Worm (Caenorhabditis elegans) whole organism, L4 larva: ENCODE measurements around the gene rgs-5.

Source experiments
- D1046.2 ChIP-seq: fragments of 200-800 bp; sonication (Bioruptor generic); IDR thresholded peaks from 2 replicates; pipeline ENCODE4 v1.3.6; 2022; ENCODE audit warnings: missing genetic modification characterization, missing compliant biosample characterization
- F49E8.2 ChIP-seq: sonication (generic microtip); optimal IDR thresholded peaks from 2 replicates; lab custom pipeline; 2016; ENCODE audit warnings: missing compliant biosample characterization, mild to moderate bottlenecking, missing genetic modification characterization, borderline replicate concordance
- Y48G9A.11 ChIP-seq: fragments of 200-800 bp; sonication (Bioruptor generic); IDR thresholded peaks from 2 replicates; pipeline ENCODE4 v1.3.6; 2022; ENCODE audit warnings: missing genetic modification reagents, missing genetic modification characterization, missing compliant biosample characterization
- ZK337.2 ChIP-seq: fragments of 200-800 bp; sonication (Bioruptor generic); IDR thresholded peaks from 2 replicates; pipeline ENCODE4 v1.3.6; 2022; ENCODE audit warnings: missing genetic modification reagents, missing genetic modification characterization, missing compliant biosample characterization
- aha-1 ChIP-seq: fragments of 150-350 bp; peaks from one replicate; lab custom pipeline; 2014; ENCODE audit warnings: missing biosample characterization, missing genetic modification characterization
- ama-1 ChIP-seq: fragments of 150-350 bp; optimal IDR thresholded peaks from 2 replicates; lab custom pipeline; 2014; ENCODE audit warnings: inconsistent platforms, mixed read lengths
- arid-1 ChIP-seq: fragments of 200-800 bp; sonication (Bioruptor generic); conservative IDR thresholded peaks from 2 replicates; pipeline ENCODE4 v1.3.6; 2022; ENCODE audit warnings: missing genetic modification reagents, missing genetic modification characterization, missing compliant biosample characterization
- ceh-20 ChIP-seq: fragments of 200-800 bp; sonication (Bioruptor generic); IDR thresholded peaks from 2 replicates; pipeline ENCODE4 v1.3.6; 2022; ENCODE audit warnings: missing genetic modification reagents, missing genetic modification characterization, missing compliant biosample characterization
- ceh-44 ChIP-seq: fragments of 200-800 bp; sonication (Bioruptor generic); IDR thresholded peaks from 2 replicates; pipeline ENCODE4 v1.3.6; 2022; ENCODE audit warnings: missing genetic modification reagents, missing genetic modification characterization, missing compliant biosample characterization
- ctbp-1 ChIP-seq: fragments of 200-800 bp; sonication (Bioruptor generic); IDR thresholded peaks from 2 replicates; pipeline ENCODE4 v1.3.6; 2022; ENCODE audit warnings: missing genetic modification reagents, missing genetic modification characterization, missing compliant biosample characterization
- daf-16 ChIP-seq, 3 experiments: sonication (generic microtip); optimal IDR thresholded peaks; 2 replicates each; lab custom pipeline; 2016 to 2017; ENCODE audit warnings: missing genetic modification characterization in 3 of 3, missing genetic modification reagents in 3 of 3, mild to moderate bottlenecking in 2 of 3, missing compliant biosample characterization in 2 of 3, missing biosample characterization in 1 of 3, moderate library complexity in 1 of 3
- daf-19 ChIP-seq: fragments of 200-800 bp; sonication (Bioruptor generic); conservative IDR thresholded peaks from 2 replicates; pipeline ENCODE4 v1.3.6; 2022; ENCODE audit warnings: missing genetic modification characterization, missing compliant biosample characterization
- dmd-8 ChIP-seq: fragments of 200-800 bp; sonication (Bioruptor generic); IDR thresholded peaks from 2 replicates; pipeline ENCODE4 v1.3.6; 2022; ENCODE audit warnings: missing genetic modification characterization, missing compliant biosample characterization
- dmd-9 ChIP-seq: fragments of 200-800 bp; sonication (Bioruptor generic); IDR thresholded peaks from 2 replicates; pipeline ENCODE4 v1.3.6; 2022; ENCODE audit warnings: missing genetic modification reagents, missing genetic modification characterization, missing compliant biosample characterization
- dpl-1 ChIP-seq: fragments of 150-350 bp; optimal IDR thresholded peaks from 2 replicates; lab custom pipeline; 2014; ENCODE audit warnings: missing biosample characterization, missing genetic modification reagents, missing genetic modification characterization
- fos-1 ChIP-seq: fragments of 150-350 bp; optimal IDR thresholded peaks from 2 replicates; lab custom pipeline; 2014; ENCODE audit warnings: missing biosample characterization, missing genetic modification characterization
- gei-8 ChIP-seq: fragments of 200-800 bp; sonication (Bioruptor generic); optimal IDR thresholded peaks from 2 replicates; lab custom pipeline; 2018; ENCODE audit warnings: mild to moderate bottlenecking, missing genetic modification characterization, missing compliant biosample characterization
- hlh-11 ChIP-seq: fragments of 200-800 bp; sonication (Bioruptor generic); optimal IDR thresholded peaks from 2 replicates; lab custom pipeline; 2018; ENCODE audit warnings: mild to moderate bottlenecking, missing genetic modification characterization, missing compliant biosample characterization
- hlh-30 ChIP-seq: sonication (generic microtip); optimal IDR thresholded peaks from 2 replicates; lab custom pipeline; 2017; ENCODE audit warnings: antibody characterized with exemption, mild to moderate bottlenecking, missing genetic modification characterization, missing compliant biosample characterization; ENCODE audit not compliant: insufficient read depth
- hmg-1.1 ChIP-seq: fragments of 200-800 bp; sonication (Bioruptor generic); IDR thresholded peaks from 2 replicates; pipeline ENCODE4 v1.3.6; 2022; ENCODE audit warnings: missing genetic modification reagents, missing genetic modification characterization, missing compliant biosample characterization
- lin-15B ChIP-seq: fragments of 150-350 bp; sonication (generic microtip); optimal IDR thresholded peaks from 3 replicates; lab custom pipeline; 2014; ENCODE audit warnings: missing biosample characterization, missing genetic modification characterization
- lsy-2 ChIP-seq, 2 experiments: fragments of 150-350 bp in 1 of 2; sonication (generic microtip) in 1 of 2; optimal IDR thresholded peaks; 2 replicates each; lab custom pipeline; 2014 to 2017; ENCODE audit warnings: missing biosample characterization in 2 of 2, missing genetic modification characterization in 2 of 2
- mdt-29 ChIP-seq: fragments of 200-800 bp; sonication (Bioruptor generic); IDR thresholded peaks from 2 replicates; pipeline ENCODE4 v1.3.6; 2022; ENCODE audit warnings: missing genetic modification reagents, missing genetic modification characterization, missing compliant biosample characterization
- mep-1 ChIP-seq: fragments of 150-350 bp; sonication (generic microtip); optimal IDR thresholded peaks from 3 replicates; lab custom pipeline; 2014; ENCODE audit warnings: missing biosample characterization, missing genetic modification characterization
- mxl-3 ChIP-seq: fragments of 200-800 bp; sonication (Bioruptor generic); optimal IDR thresholded peaks from 2 replicates; lab custom pipeline; 2018; ENCODE audit warnings: mild to moderate bottlenecking, missing genetic modification characterization, missing compliant biosample characterization
- nhr-10 ChIP-seq: fragments of 150-350 bp; optimal IDR thresholded peaks from 2 replicates; lab custom pipeline; 2014; ENCODE audit warnings: missing biosample characterization, missing genetic modification characterization
- nhr-102 ChIP-seq: sonication (generic microtip); optimal IDR thresholded peaks from 2 replicates; lab custom pipeline; 2016; ENCODE audit warnings: mild to moderate bottlenecking, missing genetic modification characterization, moderate library complexity, missing compliant biosample characterization
- nhr-11 ChIP-seq: fragments of 150-350 bp; optimal IDR thresholded peaks from 2 replicates; lab custom pipeline; 2014; ENCODE audit warnings: missing biosample characterization, missing genetic modification characterization
- nhr-111 ChIP-seq: fragments of 200-800 bp; sonication (Bioruptor generic); optimal IDR thresholded peaks from 2 replicates; lab custom pipeline; 2018; ENCODE audit warnings: mild to moderate bottlenecking, missing genetic modification characterization, missing compliant biosample characterization
- nhr-28 ChIP-seq: fragments of 150-350 bp; optimal IDR thresholded peaks from 2 replicates; lab custom pipeline; 2014; ENCODE audit warnings: missing biosample characterization, missing genetic modification characterization
- nhr-42 ChIP-seq: fragments of 200-800 bp; sonication (Bioruptor generic); IDR thresholded peaks from 2 replicates; pipeline ENCODE4 v1.3.6; 2022; ENCODE audit warnings: missing genetic modification characterization, missing compliant biosample characterization
- nhr-48 ChIP-seq: sonication (generic microtip); optimal IDR thresholded peaks from 2 replicates; lab custom pipeline; 2016; ENCODE audit warnings: mild to moderate bottlenecking, missing genetic modification characterization, missing compliant biosample characterization
- nhr-6 ChIP-seq: fragments of 150-350 bp; optimal IDR thresholded peaks from 2 replicates; lab custom pipeline; 2014; ENCODE audit warnings: missing biosample characterization, missing genetic modification characterization
- nhr-76 ChIP-seq: fragments of 150-350 bp; optimal IDR thresholded peaks from 2 replicates; lab custom pipeline; 2014; ENCODE audit warnings: missing biosample characterization, missing genetic modification characterization
- pqm-1 ChIP-seq: sonication (generic microtip); optimal IDR thresholded peaks from 2 replicates; lab custom pipeline; 2017; ENCODE audit warnings: missing biosample characterization, missing genetic modification characterization
- set-16 ChIP-seq: fragments of 200-800 bp; sonication (Bioruptor generic); IDR thresholded peaks from 2 replicates; pipeline ENCODE4 v1.3.6; 2022; ENCODE audit warnings: missing genetic modification reagents, missing genetic modification characterization, missing compliant biosample characterization
- skn-1 ChIP-seq: fragments of 150-350 bp; optimal IDR thresholded peaks from 2 replicates; lab custom pipeline; 2014; ENCODE audit warnings: missing biosample characterization, missing genetic modification characterization
- snpc-1.2 ChIP-seq: fragments of 200-800 bp; sonication (Bioruptor generic); IDR thresholded peaks from 2 replicates; pipeline ENCODE4 v1.3.6; 2022; ENCODE audit warnings: missing genetic modification reagents, missing genetic modification characterization, missing compliant biosample characterization
- snpc-4 ChIP-seq: fragments of 150-350 bp; optimal IDR thresholded peaks from 2 replicates; lab custom pipeline; 2014; ENCODE audit warnings: missing biosample characterization, missing genetic modification characterization
- spr-1 ChIP-seq: sonication (generic microtip); optimal IDR thresholded peaks from 2 replicates; lab custom pipeline; 2016; ENCODE audit warnings: mild to moderate bottlenecking, missing genetic modification characterization, missing compliant biosample characterization
- spr-3 ChIP-seq: fragments of 200-800 bp; sonication (Bioruptor generic); optimal IDR thresholded peaks from 2 replicates; lab custom pipeline; 2018; ENCODE audit warnings: mild to moderate bottlenecking, missing genetic modification characterization, missing compliant biosample characterization
- tag-97 ChIP-seq: fragments of 200-800 bp; sonication (Bioruptor generic); IDR thresholded peaks from 2 replicates; pipeline ENCODE4 v1.3.6; 2022; ENCODE audit warnings: missing genetic modification characterization, missing compliant biosample characterization
- tra-1 ChIP-seq: fragments of 200-800 bp; sonication (Bioruptor generic); IDR thresholded peaks from 2 replicates; pipeline ENCODE4 v1.3.6; 2022; ENCODE audit warnings: missing genetic modification reagents, missing genetic modification characterization, missing compliant biosample characterization
- unc-39 ChIP-seq: sonication (generic microtip); optimal IDR thresholded peaks from 2 replicates; lab custom pipeline; 2017; ENCODE audit warnings: missing biosample characterization, missing genetic modification characterization
- unc-62 ChIP-seq, 3 experiments: fragments of 150-350 bp in 1 of 3; sonication (generic microtip); optimal IDR thresholded peaks in 2 of 3; peaks in 1 of 3; 1 replicate in 1 of 3; 2 replicates in 2 of 3; lab custom pipeline; 2014 to 2017; ENCODE audit warnings: missing biosample characterization in 3 of 3, missing genetic modification characterization in 3 of 3, missing genetic modification reagents in 3 of 3, missing genotype in 1 of 3
- vab-7 ChIP-seq: fragments of 200-800 bp; sonication (Bioruptor generic); IDR thresholded peaks from 2 replicates; pipeline ENCODE4 v1.3.6; 2022; ENCODE audit warnings: missing genetic modification reagents, missing genetic modification characterization, missing compliant biosample characterization
- zip-11 ChIP-seq: fragments of 200-800 bp; sonication (Bioruptor generic); IDR thresholded peaks from 2 replicates; pipeline ENCODE4 v1.3.6; 2022; ENCODE audit warnings: missing genetic modification characterization, missing compliant biosample characterization

Gene rgs-5

DNA sequence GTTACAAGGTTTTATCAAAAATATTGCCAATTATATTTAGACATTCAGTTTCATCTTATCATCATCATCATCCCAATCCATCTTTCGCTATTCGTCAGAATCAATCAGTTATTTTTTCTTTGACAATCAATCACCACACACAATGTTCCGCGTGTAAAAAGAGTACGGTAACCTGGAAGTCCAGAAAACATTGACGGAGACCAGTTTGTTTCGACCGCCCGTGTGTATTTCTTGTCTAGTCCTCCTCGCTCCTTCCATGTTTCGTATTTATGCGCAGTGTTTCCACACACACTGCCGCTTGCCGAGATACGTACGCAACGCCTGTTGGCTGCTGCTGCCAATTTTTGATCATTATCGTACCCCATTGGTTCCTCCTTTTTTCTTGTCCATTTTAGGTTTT, 12.3 kb downstream of the rgs-5 start (continued):
- peak; percentile 4 for TF ChIP-seq pqm-1 (tag; lab: Kevin White, UChicago)
- no peak for TF ChIP-seq nhr-10 (tag; lab: Kevin White, UChicago)
- TF ChIP-seq spr-3 = no peak
- no peak for TF ChIP-seq tra-1
- TF ChIP-seq skn-1 = no peak
- no peak for TF ChIP-seq nhr-42
- TF ChIP-seq nhr-111 (GFP tag; lab: Kevin White, UChicago) = no peak
- peak; percentile 53 for TF ChIP-seq mep-1 (tag; lab: Kevin White, UChicago)
- TF ChIP-seq ZK337.2 (GFP tag; lab: Robert Waterston, UW) = no peak
- TF ChIP-seq dmd-8 (GFP tag; lab: Robert Waterston, UW) = no peak
- no peak for TF ChIP-seq nhr-6 (tag; lab: Kevin White, UChicago)
- no peak for TF ChIP-seq dpl-1 (GFP tag; lab: Kevin White, UChicago)
- TF ChIP-seq gei-8 (GFP tag; lab: Kevin White, UChicago) = no peak
- peak; percentile 45 for TF ChIP-seq spr-1 (tag; lab: Kevin White, UChicago)
- TF ChIP-seq ctbp-1 (GFP tag; lab: Robert Waterston, UW) = no peak
- no peak for TF ChIP-seq tag-97
- no peak for TF ChIP-seq lin-15B (tag; lab: Kevin White, UChicago)
- TF ChIP-seq vab-7 (GFP tag; lab: Robert Waterston, UW) = no peak
- TF ChIP-seq ama-1 (lab: Kevin White, UChicago) = peak; percentile 51
- no peak for TF ChIP-seq unc-39 (tag; lab: Kevin White, UChicago)
- peak; percentile 59 to 81 for TF ChIP-seq lsy-2 (tag; optimal IDR thresholded peaks at IDR 0.05; lab: Kevin White, UChicago)
- peak; percentile 95 for TF ChIP-seq mxl-3 (GFP tag; lab: Kevin White, UChicago)
- peak; percentile 86 for TF ChIP-seq hlh-11 (tag; lab: Kevin White, UChicago)
- TF ChIP-seq ceh-20 (GFP tag; lab: Robert Waterston, UW) = 0 out of 2 replicates have a peak, but pooled peaks have one; percentile 37
- no peak for TF ChIP-seq Y48G9A.11 (GFP tag; lab: Robert Waterston, UW)
- 0 out of 2 replicates have a peak, but pooled peaks have one; percentile 37 for TF ChIP-seq hmg-1.1 (GFP tag; lab: Robert Waterston, UW)
- no peak for TF ChIP-seq nhr-76 (tag; lab: Kevin White, UChicago)
- peak; percentile 44 for TF ChIP-seq hlh-30 (tag; lab: Kevin White, UChicago)
- no peak for TF ChIP-seq snpc-4 (tag; lab: Kevin White, UChicago)
- TF ChIP-seq daf-19 (GFP tag; lab: Robert Waterston, UW) = no peak

DNA sequence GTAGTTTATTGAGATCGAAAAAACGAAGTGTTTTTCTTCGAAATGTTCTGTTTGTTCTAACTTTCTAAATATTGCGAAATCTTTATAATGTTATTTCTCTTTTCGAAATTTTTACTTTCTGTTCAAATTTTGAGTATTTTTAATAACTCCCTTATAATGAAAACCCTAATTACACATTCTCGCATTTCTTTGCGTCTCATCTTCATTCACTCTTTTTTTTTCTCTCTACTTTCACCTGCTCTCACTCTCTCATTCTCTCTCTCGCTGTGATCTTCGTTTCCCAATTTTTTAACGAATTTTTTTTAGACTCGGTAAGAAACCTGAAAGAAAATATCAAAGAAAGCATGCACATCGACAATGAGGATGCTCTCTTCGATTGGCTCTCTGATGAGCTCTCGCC, 12.9 kb downstream of the rgs-5 start, which contains the start of gene rbm-26:
rbm-26 (plus strand) TSS at position 301 of the 400 bp plus-strand sequence.
- TF ChIP-seq daf-16 (GFP tag; optimal IDR thresholded peaks at IDR 0.05; lab: Kevin White, UChicago) = no peak
- peak; percentile 6 for TF ChIP-seq daf-16 (tag; optimal IDR thresholded peaks at IDR 0.05; lab: Kevin White, UChicago)
- no peak for TF ChIP-seq nhr-42
- TF ChIP-seq, all 104 proteins: peak for 1

DNA sequence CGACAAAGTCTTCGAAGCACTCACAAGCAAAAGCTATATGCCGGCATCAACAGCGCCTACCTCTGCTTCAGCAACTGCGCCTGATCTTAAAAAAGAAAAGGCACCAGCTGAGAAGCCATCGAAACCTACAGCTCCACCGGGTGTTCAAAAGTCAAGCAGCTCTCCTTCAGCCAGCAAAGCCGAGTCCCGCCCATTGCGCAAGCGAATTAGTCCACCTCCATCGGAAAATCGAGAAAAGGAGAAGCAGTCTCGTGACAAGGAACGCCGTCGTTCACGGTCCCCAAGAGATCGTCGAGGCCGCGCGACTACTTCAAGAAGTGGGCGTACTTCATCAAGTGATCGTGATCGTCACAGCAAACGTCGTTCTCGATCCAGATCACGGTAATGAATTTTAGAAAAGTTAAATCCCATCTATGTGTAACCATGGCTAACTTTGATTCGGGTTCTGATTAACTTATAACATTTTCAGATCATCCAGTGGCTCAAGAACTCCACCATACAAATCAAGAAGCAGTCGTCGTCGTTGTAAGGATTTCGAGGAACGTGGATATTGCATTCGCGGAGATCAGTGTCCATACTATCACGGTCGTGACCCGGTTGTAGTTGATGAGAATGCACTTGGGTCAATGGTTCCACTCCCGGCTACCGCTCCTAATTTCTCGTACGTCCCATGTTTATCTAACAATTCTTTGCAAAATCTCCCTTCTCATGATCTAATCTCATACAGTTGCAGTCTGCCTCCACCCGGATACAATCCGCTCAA, 13.7 kb downstream of the rgs-5 start:
- TF ChIP-seq D1046.2 = 0 out of 2 replicates have a peak, but pooled peaks have one; percentile 25
- no peak for TF ChIP-seq F49E8.2 (tag; lab: Kevin White, UChicago)
- TF ChIP-seq dmd-9 (GFP tag; lab: Robert Waterston, UW) = no peak
- no peak for TF ChIP-seq nhr-48
- peak; percentile 65 for TF ChIP-seq set-16 (GFP tag; lab: Robert Waterston, UW)
- no peak for TF ChIP-seq zip-11
- TF ChIP-seq nhr-11 (tag; lab: Kevin White, UChicago) = no peak
- no peak for TF ChIP-seq arid-1 (GFP tag; lab: Robert Waterston, UW)
- no peak for TF ChIP-seq mdt-29 (GFP tag; lab: Robert Waterston, UW)
- TF ChIP-seq nhr-102 (tag; lab: Kevin White, UChicago) = no peak
- no peak for TF ChIP-seq ceh-44 (GFP tag; lab: Robert Waterston, UW)
- TF ChIP-seq lsy-2 (tag; optimal IDR thresholded peaks at IDR 0.05; lab: Kevin White, UChicago) = no peak
- TF ChIP-seq fos-1 = no peak
- peak; percentile 93 for TF ChIP-seq aha-1 (tag; lab: Kevin White, UChicago)
- no peak for TF ChIP-seq nhr-28
- TF ChIP-seq snpc-1.2 (GFP tag; lab: Robert Waterston, UW) = no peak
- peak in 1 of 2 experiments; percentile 32 for TF ChIP-seq unc-62 (GFP tag; optimal IDR thresholded peaks at IDR 0.05 in 1 of 2; lab: Kevin White, UChicago)
- no peak for TF ChIP-seq unc-62 (tag; optimal IDR thresholded peaks at IDR 0.05; lab: Kevin White, UChicago)
